Fruit fly (Drosophila melanogaster): Measurements from ENCODE around the gene CG2145.

DNA sequence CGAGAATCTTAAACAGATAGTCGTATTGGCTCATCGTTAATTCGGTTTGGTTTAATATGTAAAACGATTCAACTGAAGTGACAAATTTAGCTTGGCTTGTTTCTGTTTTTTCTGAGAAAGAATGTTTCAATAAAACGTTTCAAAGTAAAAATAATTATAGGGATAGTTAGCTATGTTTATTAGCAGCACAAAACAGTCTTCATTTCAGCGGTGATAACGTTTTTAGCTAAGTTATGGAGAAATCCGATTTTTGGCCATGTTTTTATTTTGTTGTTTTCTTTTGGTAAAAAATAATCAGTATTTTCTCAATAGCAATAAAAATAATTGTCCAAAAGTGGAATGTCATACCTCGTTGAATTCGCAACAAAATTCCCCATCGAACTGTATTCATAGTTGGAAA lies 25.2 kb downstream of the CG2145 start, which contains the start of gene Rab9Fb:
- TF ChIP-seq CG12605 (GFP tag; IDR thresholded peaks at IDR 0.05) (no peak), Pif1B (GFP tag; optimal IDR thresholded peaks at IDR 0.05) (no peak), CG14655 (GFP tag; optimal IDR thresholded peaks at IDR 0.05) (no peak), CG4496 (GFP tag; IDR thresholded peaks at IDR 0.05) (no peak), Ets98B (GFP tag; IDR thresholded peaks at IDR 0.05) (no peak), gl (tag; optimal IDR thresholded peaks at IDR 0.05) (no peak), CG10348 (GFP tag; IDR thresholded peaks at IDR 0.05) (no peak), CG15710 (tag; optimal IDR thresholded peaks at IDR 0.05) (no peak), rn (GFP tag; IDR thresholded peaks at IDR 0.05) (no peak), CG8159 (tag; optimal IDR thresholded peaks at IDR 0.05) (no peak)
